Worm (Caenorhabditis elegans) whole organism, young adult: ENCODE measurements around the gene mboa-7.

Experiments
- D2030.7 ChIP-seq: fragments of 200-800 bp; sonication (Bioruptor generic); IDR thresholded peaks from 2 replicates; pipeline ENCODE4 v1.3.6; 2022; ENCODE audit warnings: missing genetic modification reagents, missing genetic modification characterization, missing compliant biosample characterization
- K11D2.4 ChIP-seq: fragments of 200-800 bp; sonication (Bioruptor generic); IDR thresholded peaks from 2 replicates; pipeline ENCODE4 v1.3.6; 2022; ENCODE audit warnings: missing genetic modification reagents, missing genetic modification characterization, missing compliant biosample characterization
- akir-1 ChIP-seq: fragments of 200-800 bp; sonication (Bioruptor generic); optimal IDR thresholded peaks from 2 replicates; lab custom pipeline; 2018; ENCODE audit warnings: mild to moderate bottlenecking, missing genetic modification characterization, moderate library complexity, missing compliant biosample characterization
- ceh-79 ChIP-seq: sonication (generic microtip); optimal IDR thresholded peaks from 2 replicates; lab custom pipeline; 2017; ENCODE audit warnings: mild to moderate bottlenecking, missing genetic modification characterization, missing compliant biosample characterization
- dpff-1 ChIP-seq: sonication (generic microtip); optimal IDR thresholded peaks from 2 replicates; lab custom pipeline; 2017; ENCODE audit warnings: mild to moderate bottlenecking, missing genetic modification characterization, missing compliant biosample characterization
- efl-1 ChIP-seq: fragments of 150-350 bp; optimal IDR thresholded peaks from 2 replicates; lab custom pipeline; 2014; ENCODE audit warnings: missing biosample characterization, missing genetic modification reagents, missing genetic modification characterization
- ekl-4 ChIP-seq: fragments of 200-800 bp; sonication (Bioruptor generic); IDR thresholded peaks from 2 replicates; pipeline ENCODE4 v1.3.6; 2022; ENCODE audit warnings: missing genetic modification reagents, missing genetic modification characterization, missing compliant biosample characterization
- him-1 ChIP-seq: sonication (generic microtip); optimal IDR thresholded peaks from 2 replicates; lab custom pipeline; 2016; ENCODE audit warnings: missing genotype, missing genetic modification reagents, missing genetic modification characterization, missing compliant biosample characterization
- lag-1 ChIP-seq: fragments of 200-800 bp; sonication (Bioruptor generic); IDR thresholded peaks from 2 replicates; pipeline ENCODE4 v1.3.6; 2022; ENCODE audit warnings: missing genetic modification reagents, missing genetic modification characterization, missing compliant biosample characterization
- lsl-1 ChIP-seq: fragments of 200-800 bp; sonication (Bioruptor generic); optimal IDR thresholded peaks from 2 replicates; lab custom pipeline; 2018; ENCODE audit warnings: mild to moderate bottlenecking, missing genetic modification characterization, moderate library complexity, missing compliant biosample characterization
- nfya-1 ChIP-seq: sonication (generic microtip); optimal IDR thresholded peaks from 2 replicates; lab custom pipeline; 2017; ENCODE audit warnings: antibody characterized with exemption, missing compliant biosample characterization, missing genetic modification characterization, borderline replicate concordance; ENCODE audit not compliant: insufficient read depth
- snpc-4 ChIP-seq, 5 experiments: fragments of 150-350 bp in 1 of 5; sonication (generic microtip) in 4 of 5; optimal IDR thresholded peaks; 2 replicates each; lab custom pipeline; 2014 to 2018; ENCODE audit warnings: missing genetic modification characterization in 5 of 5, missing biosample characterization in 3 of 5, antibody characterized with exemption in 2 of 5, mild to moderate bottlenecking in 2 of 5, missing compliant biosample characterization in 2 of 5, missing genotype in 2 of 5, moderate library complexity in 2 of 5, missing genetic modification reagents in 1 of 5
- unc-62 ChIP-seq: fragments of 150-350 bp; optimal IDR thresholded peaks from 2 replicates; lab custom pipeline; 2014; ENCODE audit warnings: missing biosample characterization, missing genetic modification reagents, missing genetic modification characterization

- no peak for TF ChIP-seq dpff-1 (tag; lab: Kevin White, UChicago)
- TF ChIP-seq unc-62 (GFP tag; lab: Kevin White, UChicago): no peak
- TF ChIP-seq lsl-1 (GFP tag; lab: Kevin White, UChicago): no peak
- TF ChIP-seq him-1: no peak
- no peak for TF ChIP-seq ceh-79
- no peak for TF ChIP-seq akir-1 (GFP tag; lab: Kevin White, UChicago)
- TF ChIP-seq nfya-1 (tag; lab: Kevin White, UChicago): no peak
- TF ChIP-seq efl-1 (GFP tag; lab: Kevin White, UChicago): no peak
- TF ChIP-seq K11D2.4 (GFP tag; lab: Robert Waterston, UW): no peak
- TF ChIP-seq lag-1 (GFP tag; lab: Robert Waterston, UW): no peak
- TF ChIP-seq ekl-4 (GFP tag; lab: Robert Waterston, UW): no peak
- no peak for TF ChIP-seq snpc-4 (GFP tag; optimal IDR thresholded peaks at IDR 0.05; lab: Kevin White, UChicago)
- TF ChIP-seq snpc-4 (tag; optimal IDR thresholded peaks at IDR 0.05; lab: Kevin White, UChicago): no peak
- TF ChIP-seq D2030.7: no peak
Measured at ce11 chrX:10485300-10485755, 39.0 kb downstream of the mboa-7 start, which contains the start of gene C33D3.3.
